Worm (Caenorhabditis elegans) whole organism, L3 larva: ENCODE data around the gene eif-1.

ENCODE experiments used
- R02D3.7 ChIP-seq: fragments of 150-350 bp; optimal IDR thresholded peaks from 2 replicates; lab custom pipeline; 2014; ENCODE audit warnings: missing biosample characterization, missing genetic modification characterization
- aly-2 ChIP-seq: fragments of 150-350 bp; optimal IDR thresholded peaks from 2 replicates; lab custom pipeline; 2014; ENCODE audit warnings: missing biosample characterization, missing genetic modification characterization
- ama-1 ChIP-seq: fragments of 150-350 bp; optimal IDR thresholded peaks from 2 replicates; lab custom pipeline; 2018
- ceh-16 ChIP-seq: sonication (generic microtip); optimal IDR thresholded peaks from 2 replicates; lab custom pipeline; 2017; ENCODE audit warnings: missing biosample characterization, missing genetic modification characterization
- ceh-28 ChIP-seq: fragments of 150-350 bp; optimal IDR thresholded peaks from 2 replicates; lab custom pipeline; 2014; ENCODE audit warnings: missing biosample characterization, missing genetic modification reagents, missing genetic modification characterization
- ceh-82 ChIP-seq: fragments of 150-350 bp; optimal IDR thresholded peaks from 2 replicates; lab custom pipeline; 2014; ENCODE audit warnings: missing biosample characterization, missing genetic modification characterization
- ceh-9 ChIP-seq: sonication (generic microtip); optimal IDR thresholded peaks from 2 replicates; lab custom pipeline; 2018; ENCODE audit warnings: missing biosample characterization, missing genetic modification characterization
- daf-12 ChIP-seq: fragments of 150-350 bp; optimal IDR thresholded peaks from 2 replicates; lab custom pipeline; 2014; ENCODE audit warnings: missing biosample characterization, missing genetic modification reagents, missing genetic modification characterization
- egl-27 ChIP-seq: sonication (generic microtip); optimal IDR thresholded peaks from 4 replicates; lab custom pipeline; 2017; ENCODE audit warnings: missing biosample characterization, missing genetic modification reagents, missing genetic modification characterization
- egl-5 ChIP-seq: fragments of 150-350 bp; optimal IDR thresholded peaks from 2 replicates; lab custom pipeline; 2017; ENCODE audit warnings: missing biosample characterization, missing genetic modification reagents, missing genetic modification characterization, inconsistent platforms
- elt-2 ChIP-seq: sonication (generic microtip); optimal IDR thresholded peaks from 2 replicates; lab custom pipeline; 2016; ENCODE audit warnings: missing genetic modification reagents, mild to moderate bottlenecking, missing genetic modification characterization, missing compliant biosample characterization
- eor-1 ChIP-seq, 2 experiments: fragments of 150-350 bp; optimal IDR thresholded peaks; 2 replicates each; lab custom pipeline; 2014 to 2018; ENCODE audit warnings: missing biosample characterization in 2 of 2, missing genetic modification characterization in 2 of 2
- fkh-10 ChIP-seq: sonication (generic microtip); optimal IDR thresholded peaks from 2 replicates; lab custom pipeline; 2017; ENCODE audit warnings: missing biosample characterization, missing genetic modification reagents, missing genetic modification characterization
- fkh-2 ChIP-seq: fragments of 150-350 bp; optimal IDR thresholded peaks from 2 replicates; lab custom pipeline; 2014; ENCODE audit warnings: missing biosample characterization, missing genetic modification reagents, missing genetic modification characterization
- hmg-11 ChIP-seq: sonication (generic microtip); optimal IDR thresholded peaks from 2 replicates; lab custom pipeline; 2016; ENCODE audit warnings: missing genetic modification characterization, missing compliant biosample characterization
- jun-1 ChIP-seq: fragments of 150-350 bp; optimal IDR thresholded peaks from 2 replicates; lab custom pipeline; 2014; ENCODE audit warnings: missing biosample characterization, missing genetic modification reagents, missing genetic modification characterization
- lin-15B ChIP-seq: fragments of 150-350 bp; optimal IDR thresholded peaks from 2 replicates; lab custom pipeline; 2014; ENCODE audit warnings: missing biosample characterization, missing genetic modification characterization
- lsy-12 ChIP-seq: sonication (generic microtip); optimal IDR thresholded peaks from 2 replicates; lab custom pipeline; 2016; ENCODE audit warnings: mild to moderate bottlenecking, missing genetic modification characterization, missing compliant biosample characterization
- mdl-1 ChIP-seq: fragments of 150-350 bp; optimal IDR thresholded peaks from 2 replicates; lab custom pipeline; 2014; ENCODE audit warnings: missing biosample characterization, missing genetic modification characterization
- nfya-1 ChIP-seq: sonication (generic microtip); optimal IDR thresholded peaks from 2 replicates; lab custom pipeline; 2017; ENCODE audit warnings: missing genetic modification characterization, mild to moderate bottlenecking, missing compliant biosample characterization, antibody characterized with exemption, moderate library complexity; ENCODE audit not compliant: insufficient read depth
- nhr-11 ChIP-seq: fragments of 150-350 bp; optimal IDR thresholded peaks from 2 replicates; lab custom pipeline; 2014; ENCODE audit warnings: missing biosample characterization, missing genetic modification characterization
- nhr-12 ChIP-seq: fragments of 150-350 bp; optimal IDR thresholded peaks from 2 replicates; lab custom pipeline; 2014; ENCODE audit warnings: missing biosample characterization, missing genetic modification characterization
- nhr-23 ChIP-seq: fragments of 150-350 bp; optimal IDR thresholded peaks from 2 replicates; lab custom pipeline; 2014; ENCODE audit warnings: missing biosample characterization, missing genetic modification reagents, missing genetic modification characterization
- nhr-28 ChIP-seq: fragments of 150-350 bp; optimal IDR thresholded peaks from 2 replicates; lab custom pipeline; 2014; ENCODE audit warnings: missing biosample characterization, missing genetic modification characterization
- pha-4 ChIP-seq: fragments of 150-350 bp; optimal IDR thresholded peaks from 2 replicates; lab custom pipeline; 2014; ENCODE audit warnings: missing biosample characterization, missing genetic modification reagents, missing genetic modification characterization
- pqm-1 ChIP-seq: fragments of 150-350 bp; optimal IDR thresholded peaks from 2 replicates; lab custom pipeline; 2017; ENCODE audit warnings: missing biosample characterization, missing genetic modification characterization, inconsistent platforms
- sea-2 ChIP-seq: fragments of 150-350 bp; sonication (generic microtip); optimal IDR thresholded peaks from 4 replicates; lab custom pipeline; 2014; ENCODE audit warnings: missing biosample characterization, missing genetic modification reagents, missing genetic modification characterization
- skn-1 ChIP-seq: fragments of 150-350 bp; optimal IDR thresholded peaks from 2 replicates; lab custom pipeline; 2014; ENCODE audit warnings: missing biosample characterization, missing genetic modification characterization
- snpc-4 ChIP-seq: fragments of 150-350 bp; optimal IDR thresholded peaks from 2 replicates; lab custom pipeline; 2014; ENCODE audit warnings: missing biosample characterization, missing genetic modification characterization
- ztf-11 ChIP-seq: fragments of 150-350 bp; optimal IDR thresholded peaks from 2 replicates; lab custom pipeline; 2014; ENCODE audit warnings: missing biosample characterization, missing genetic modification characterization

Gene eif-1

DNA sequence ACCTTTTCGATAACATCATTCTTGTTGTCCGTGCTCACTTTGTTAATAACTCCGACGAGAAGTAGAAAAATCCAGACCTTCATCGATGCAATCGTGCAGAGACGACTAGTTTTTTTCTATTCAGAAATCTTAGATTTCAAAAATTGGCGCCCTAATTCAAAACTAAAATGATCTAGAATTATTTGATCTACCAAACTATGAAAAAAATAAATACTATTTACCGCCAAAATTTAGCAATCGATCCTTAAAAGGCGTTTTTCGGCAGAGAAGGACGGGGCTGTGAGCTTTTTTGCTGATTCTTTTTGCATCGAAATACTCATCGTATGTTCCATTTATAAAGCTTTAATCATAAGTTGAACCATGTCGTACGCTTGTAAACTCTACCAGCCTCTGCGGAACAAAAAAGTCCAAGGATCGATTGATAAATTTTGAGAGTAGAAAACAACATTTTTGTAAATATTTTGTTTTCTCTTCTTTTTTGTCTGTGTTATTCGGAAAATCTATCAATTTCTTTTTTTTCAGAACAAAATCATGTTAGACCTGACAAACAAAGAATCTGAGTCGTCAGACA lies 43.9 kb downstream of the eif-1 start, which contains the start of the genes try-1 and zyg-12:
TSS of gene try-1 (minus strand) at position 148 of the 571 bp plus-strand sequence.
TSS of gene zyg-12 (plus strand) at position 521 of the 571 bp plus-strand sequence.
- TF ChIP-seq daf-12 (tag; lab: Kevin White, UChicago) (no peak), fkh-2 (tag; lab: Kevin White, UChicago) (no peak), elt-2 (peak; percentile 28)

ce11 chrII:4948118-4948517 lies 45.3 kb downstream of the eif-1 start:
- TF ChIP-seq elt-2 (peak; percentile 32), egl-5 (tag; lab: Kevin White, UChicago) (no peak)

- TF ChIP-seq elt-2 (peak; percentile 40), R02D3.7 (tag; lab: Kevin White, UChicago) (no peak), pha-4 (tag; lab: Kevin White, UChicago) (peak; percentile 9), snpc-4 (tag; lab: Kevin White, UChicago) (no peak), nhr-28 (tag; lab: Kevin White, UChicago) (no peak), jun-1 (no peak), nhr-12 (tag; lab: Kevin White, UChicago) (no peak), ceh-82 (tag; lab: Kevin White, UChicago) (no peak), pqm-1 (tag; lab: Kevin White, UChicago) (no peak)
Measured at ce11 chrII:4946775-4947174, 46.6 kb downstream of the eif-1 start.

DNA sequence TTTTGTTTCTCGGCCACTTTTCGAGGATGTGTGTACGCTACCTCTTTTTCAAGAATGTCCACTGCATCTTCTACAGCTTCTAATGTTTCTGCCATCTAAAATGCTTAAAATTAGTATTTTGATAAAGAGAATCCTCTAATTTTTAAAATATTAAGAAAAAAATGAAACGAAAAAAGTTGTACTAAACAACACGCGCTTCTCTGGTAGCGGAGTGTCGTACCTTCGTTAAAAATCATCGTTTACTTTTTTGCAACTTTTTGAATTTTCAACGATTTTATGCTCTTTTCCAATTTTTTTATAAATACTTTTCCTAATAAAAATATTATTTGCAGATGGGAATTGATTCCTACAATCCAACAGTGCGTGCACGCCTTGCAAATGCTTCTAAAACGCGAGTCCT lies 47.7 kb downstream of the eif-1 start, which contains the start of the genes gldi-11 and ZK546.2:
TSS of gene gldi-11 (minus strand) at position 95 of the 400 bp plus-strand sequence.
TSS of gene ZK546.2 (plus strand) at position 333 of the 400 bp plus-strand sequence.
- TF ChIP-seq lin-15B (no peak), nhr-28 (tag; lab: Kevin White, UChicago) (no peak), hmg-11 (tag; lab: Kevin White, UChicago) (peak; percentile 23), ama-1 (no peak), pha-4 (tag; lab: Kevin White, UChicago) (peak; percentile 55), fkh-2 (tag; lab: Kevin White, UChicago) (no peak), aly-2 (no peak), skn-1 (tag; lab: Kevin White, UChicago) (peak; percentile 13), egl-27 (tag; lab: Kevin White, UChicago) (no peak), nhr-23 (tag; lab: Kevin White, UChicago) (no peak), ceh-82 (tag; lab: Kevin White, UChicago) (no peak), ztf-11 (tag; lab: Kevin White, UChicago) (no peak), ceh-16 (tag; lab: Kevin White, UChicago) (no peak), sea-2 (GFP tag; lab: Kevin White, UChicago) (no peak), lsy-12 (tag; lab: Kevin White, UChicago) (no peak), elt-2 (peak; percentile 11), nfya-1 (peak; percentile 16)

ce11 chrII:4943849-4944248 lies 49.5 kb downstream of the eif-1 start, which contains the start of gene mdt-4:
mdt-4 (minus strand) TSS chrII:4943949.
- TF ChIP-seq nhr-11 (tag; lab: Kevin White, UChicago), result no peak
- TF ChIP-seq skn-1 (tag; lab: Kevin White, UChicago), result no peak
- no peak for TF ChIP-seq fkh-10 (GFP tag; lab: Kevin White, UChicago)
- TF ChIP-seq eor-1 (tag; optimal IDR thresholded peaks at IDR 0.05; lab: Kevin White, UChicago), result no peak
- TF ChIP-seq ceh-9, result no peak

ce11 chrII:4942829-4943228 lies 50.6 kb downstream of the eif-1 start:
- TF ChIP-seq lsy-12 (tag; lab: Kevin White, UChicago), result no peak
- no peak for TF ChIP-seq daf-12 (tag; lab: Kevin White, UChicago)
- no peak for TF ChIP-seq nhr-23 (tag; lab: Kevin White, UChicago)
- no peak for TF ChIP-seq mdl-1 (tag; lab: Kevin White, UChicago)
- TF ChIP-seq aly-2, result no peak
- peak; percentile 24 for TF ChIP-seq pha-4 (tag; lab: Kevin White, UChicago)
- TF ChIP-seq elt-2, result peak; percentile 96
- TF ChIP-seq pqm-1 (tag; lab: Kevin White, UChicago), result peak; percentile 80
- TF ChIP-seq ceh-28 (tag; lab: Kevin White, UChicago), result no peak
- TF ChIP-seq fkh-10 (GFP tag; lab: Kevin White, UChicago), result no peak
- TF ChIP-seq egl-5 (tag; lab: Kevin White, UChicago), result no peak
